Worm (Caenorhabditis elegans) whole organism, late embryonic: Measurements from ENCODE around the gene C14A6.8.

ENCODE experiments used
- ceh-48 ChIP-seq: sonication (generic microtip); optimal IDR thresholded peaks from 2 replicates; lab custom pipeline; 2016; ENCODE audit warnings: missing genetic modification characterization, inconsistent platforms, missing compliant biosample characterization
- ceh-9 ChIP-seq: sonication (generic microtip); optimal IDR thresholded peaks from 2 replicates; lab custom pipeline; 2016; ENCODE audit warnings: mild to moderate bottlenecking, missing genetic modification characterization, inconsistent platforms, missing compliant biosample characterization
- dmd-4 ChIP-seq: sonication (generic microtip); optimal IDR thresholded peaks from 2 replicates; lab custom pipeline; 2016; ENCODE audit warnings: borderline replicate concordance, missing genetic modification characterization, missing compliant biosample characterization
- pha-4 ChIP-seq: fragments of 150-350 bp; optimal IDR thresholded peaks from 2 replicates; lab custom pipeline; 2018; ENCODE audit warnings: missing biosample characterization, missing genetic modification reagents, missing genetic modification characterization
- pqm-1 ChIP-seq: sonication (generic microtip); optimal IDR thresholded peaks from 2 replicates; lab custom pipeline; 2016; ENCODE audit warnings: missing genetic modification characterization, missing compliant biosample characterization

DNA sequence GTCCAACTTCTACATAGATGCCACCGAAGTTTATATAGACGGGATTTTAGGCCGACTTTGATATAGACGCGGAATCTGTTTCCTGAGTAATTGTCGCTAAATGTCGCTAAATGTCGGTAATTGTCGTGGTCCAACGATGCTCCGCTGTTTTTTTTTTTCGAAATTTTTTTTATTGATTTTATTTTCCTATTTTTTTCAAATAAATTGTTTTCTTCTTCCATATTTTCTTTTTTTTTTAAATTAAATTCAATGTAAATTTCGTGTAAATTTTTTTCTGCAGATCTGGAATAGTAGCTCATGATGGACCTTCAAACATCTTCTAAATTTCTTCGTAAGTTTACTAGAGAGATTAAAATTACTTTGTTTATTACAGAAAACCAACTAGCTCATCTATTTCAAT is 13.4 kb upstream of the C14A6.8 start, which contains the start of gene C31G12.3:
- no peak for TF ChIP-seq ceh-48 (tag; lab: Kevin White, UChicago)
- no peak for TF ChIP-seq pha-4 (tag; lab: Kevin White, UChicago)
- no peak for TF ChIP-seq ceh-9 (tag; lab: Kevin White, UChicago)
- no peak for TF ChIP-seq dmd-4 (tag; lab: Kevin White, UChicago)
- no peak for TF ChIP-seq pqm-1
